Fruit fly (Drosophila melanogaster): Measurements from ENCODE around the gene CG15743.

The CG15743 gene

dm6 chrX:13334434-13335146, 49.1 kb downstream of the CG15743 start (continued):
- TF ChIP-seq btn (GFP tag; optimal IDR thresholded peaks at IDR 0.05), result no peak
- TF ChIP-seq CG9797 (GFP tag; optimal IDR thresholded peaks at IDR 0.05), result no peak
- peak; percentile 95 for TF ChIP-seq E2f2 (GFP tag; IDR thresholded peaks at IDR 0.05)
- no peak for TF ChIP-seq disco-r (GFP tag; optimal IDR thresholded peaks at IDR 0.05)
- TF ChIP-seq C15 (GFP tag; IDR thresholded peaks at IDR 0.05), result no peak
- no peak for TF ChIP-seq CG8359 (GFP tag; optimal IDR thresholded peaks at IDR 0.05; ENCODE audit: borderline replicate concordance)
- TF ChIP-seq nom (GFP tag; optimal IDR thresholded peaks at IDR 0.05), result no peak
- TF ChIP-seq CG9817 (tag; optimal IDR thresholded peaks at IDR 0.05), result peak; percentile 7
- TF ChIP-seq jing (GFP tag; optimal IDR thresholded peaks at IDR 0.05), result no peak
- no peak for TF ChIP-seq Gug (GFP tag; IDR thresholded peaks at IDR 0.05)
- no peak for TF ChIP-seq scrt (GFP tag; optimal IDR thresholded peaks at IDR 0.05)
- TF ChIP-seq Lhr (GFP tag; optimal IDR thresholded peaks at IDR 0.05), result peak; percentile 66
- peak; percentile 41 for TF ChIP-seq CG2116 (GFP tag; optimal IDR thresholded peaks at IDR 0.05)
- no peak for TF ChIP-seq Mrtf (GFP tag; IDR thresholded peaks at IDR 0.05)
- no peak for TF ChIP-seq gcm (GFP tag; optimal IDR thresholded peaks at IDR 0.05)
- TF ChIP-seq Xrp1 (GFP tag; IDR thresholded peaks at IDR 0.05), result peak; percentile 38; the same call in 1 of the 2 replicates
- no peak for TF ChIP-seq E2f1 (GFP tag; IDR thresholded peaks at IDR 0.05)
- no peak for TF ChIP-seq CG17912 (GFP tag; optimal IDR thresholded peaks at IDR 0.05)
- TF ChIP-seq CG10366 (GFP tag; IDR thresholded peaks at IDR 0.05), result no peak
- TF ChIP-seq da (GFP tag; optimal IDR thresholded peaks at IDR 0.05), result no peak
- no peak for TF ChIP-seq sim (GFP tag; IDR thresholded peaks at IDR 0.05)
- peak; percentile 95 for TF ChIP-seq CG10267 (tag; optimal IDR thresholded peaks at IDR 0.05)
- no peak for TF ChIP-seq CG3726 (GFP tag; IDR thresholded peaks at IDR 0.05)
- no peak for TF ChIP-seq wek (GFP tag; optimal IDR thresholded peaks at IDR 0.05)
- TF ChIP-seq caup (GFP tag; optimal IDR thresholded peaks at IDR 0.05; ENCODE audit: severe bottlenecking), result peak; percentile 53
- TF ChIP-seq Ptx1 (GFP tag; IDR thresholded peaks at IDR 0.05), result no peak
- TF ChIP-seq Atf-2 (GFP tag; optimal IDR thresholded peaks at IDR 0.05), result no peak
- TF ChIP-seq ato (GFP tag; IDR thresholded peaks at IDR 0.05; ENCODE audit: partially characterized antibody), result no peak
- no peak for TF ChIP-seq CG17612 (GFP tag; IDR thresholded peaks at IDR 0.05)
- TF ChIP-seq Mad (GFP tag; optimal IDR thresholded peaks at IDR 0.05), result peak; percentile 41
- TF ChIP-seq sisA (GFP tag; IDR thresholded peaks at IDR 0.05), result no peak
- no peak for TF ChIP-seq CG4404 (GFP tag; IDR thresholded peaks at IDR 0.05)
- TF ChIP-seq z (GFP tag; IDR thresholded peaks at IDR 0.05), result no peak
- TF ChIP-seq Optix (GFP tag; IDR thresholded peaks at IDR 0.05), result no peak
- no peak for TF ChIP-seq B-H2 (GFP tag; optimal IDR thresholded peaks at IDR 0.05)
- TF ChIP-seq Rfx (GFP tag; IDR thresholded peaks at IDR 0.05), result peak; percentile 75
- peak; percentile 83 for TF ChIP-seq sens (GFP tag)
- TF ChIP-seq CG11085 (GFP tag; IDR thresholded peaks at IDR 0.05), result no peak
- TF ChIP-seq CTCF (GFP tag; optimal IDR thresholded peaks at IDR 0.05), result peak; percentile 29
- no peak for TF ChIP-seq CG1792 (GFP tag; optimal IDR thresholded peaks at IDR 0.05)
- TF ChIP-seq CG34376 (GFP tag; optimal IDR thresholded peaks at IDR 0.05), result peak; percentile 93
- no peak for TF ChIP-seq Deaf1 (tag; optimal IDR thresholded peaks at IDR 0.05)
- peak; percentile 72 for TF ChIP-seq Ets97D (GFP tag; optimal IDR thresholded peaks at IDR 0.05)
- TF ChIP-seq vvl (GFP tag; IDR thresholded peaks at IDR 0.05), result 0 out of 2 replicates have a peak, but pooled peaks have one; percentile 9
- TF ChIP-seq tgo (GFP tag; IDR thresholded peaks at IDR 0.05), result no peak
- TF ChIP-seq CG16779 (GFP tag; IDR thresholded peaks at IDR 0.05), result no peak
- TF ChIP-seq CG1529 (GFP tag; optimal IDR thresholded peaks at IDR 0.05), result no peak
- no peak for TF ChIP-seq CG8089 (GFP tag; optimal IDR thresholded peaks at IDR 0.05)
- TF ChIP-seq CG3407 (GFP tag; optimal IDR thresholded peaks at IDR 0.05), result no peak
- TF ChIP-seq CG15073 (GFP tag; optimal IDR thresholded peaks at IDR 0.05), result no peak
- no peak for TF ChIP-seq pan (optimal IDR thresholded peaks at IDR 0.05)
- TF ChIP-seq pan (GFP tag; optimal IDR thresholded peaks at IDR 0.05 in 1 of 2, IDR thresholded peaks at IDR 0.05 in 1 of 2), result peak in 1 of 2 experiments; percentile 23

All from whole organism, embryonic.